Worm (Caenorhabditis elegans) whole organism, L4/young adult: ENCODE results near the gene Y39H10B.2.
"Not testable (repeated sequence)": the region's sequence is repeated elsewhere in the genome, so short reads cannot be mapped to it uniquely, and the experiment has no call there.

ENCODE experiments used
- W03F9.2 ChIP-seq: fragments of 150-350 bp; optimal IDR thresholded peaks from 2 replicates; lab custom pipeline; 2014; ENCODE audit warnings: missing biosample characterization, missing genetic modification characterization
- dao-5 ChIP-seq: sonication (generic microtip); optimal IDR thresholded peaks from 2 replicates; lab custom pipeline; 2016; ENCODE audit warnings: missing genotype, missing genetic modification characterization, moderate library complexity, missing compliant biosample characterization
- him-1 ChIP-seq: sonication (generic microtip); optimal IDR thresholded peaks from 2 replicates; lab custom pipeline; 2016; ENCODE audit warnings: missing genotype, missing genetic modification reagents, missing genetic modification characterization, missing compliant biosample characterization

Y39H10B.2 gene

DNA sequence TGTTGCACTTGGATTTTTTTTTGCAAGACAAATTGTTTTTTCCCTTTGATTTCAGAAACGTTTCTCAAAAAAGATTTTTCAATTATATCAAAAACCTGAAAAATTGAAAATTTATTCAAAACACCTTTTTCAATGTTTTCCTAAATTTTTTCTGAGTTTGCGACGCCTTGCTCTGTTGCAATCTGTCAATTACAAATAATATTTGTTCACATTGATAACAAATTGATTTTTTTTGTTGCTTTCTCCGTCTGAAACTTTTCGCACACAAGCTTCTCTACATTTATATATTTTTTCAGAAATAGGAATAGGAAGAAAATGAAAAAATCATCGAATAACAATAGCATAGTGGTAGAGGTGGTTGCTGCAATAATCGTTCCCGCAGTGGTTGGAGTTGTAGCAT, at the start of gene Y39H10B.2:
Gene Y39H10B.2, plus strand, starts transcription at position 301 of the 400 bp plus-strand sequence.
- TF ChIP-seq W03F9.2 (tag; lab: Kevin White, UChicago) (no peak), dao-5 (tag; lab: Kevin White, UChicago) (no peak), him-1 (tag; lab: Kevin White, UChicago) (no peak)

DNA sequence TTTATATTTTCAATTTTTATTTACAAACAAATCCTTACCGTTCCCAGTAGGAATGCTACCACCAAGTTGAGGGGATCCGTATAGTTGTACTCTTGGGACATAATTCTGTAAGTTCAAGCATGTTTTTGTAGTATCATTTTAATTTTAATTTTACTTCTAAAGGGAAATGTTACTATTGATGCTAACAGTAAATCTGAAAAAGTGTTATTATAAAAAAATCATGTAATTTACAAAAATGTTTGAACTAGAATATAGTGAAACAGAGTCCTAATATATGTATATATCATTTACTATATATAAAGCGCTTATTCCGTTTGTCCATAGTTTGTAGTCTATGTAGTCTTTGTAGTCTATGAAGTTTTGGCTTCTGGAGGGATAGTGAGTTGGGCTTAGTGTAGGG, 48.0 kb upstream of the Y39H10B.2 start, which contains the start of gene srx-93:
Gene srx-93, minus strand, starts transcription at position 101 of the 400 bp plus-strand sequence.
- TF ChIP-seq W03F9.2, him-1, dao-5 (tag; lab: Kevin White, UChicago): not testable (repeated sequence)

DNA sequence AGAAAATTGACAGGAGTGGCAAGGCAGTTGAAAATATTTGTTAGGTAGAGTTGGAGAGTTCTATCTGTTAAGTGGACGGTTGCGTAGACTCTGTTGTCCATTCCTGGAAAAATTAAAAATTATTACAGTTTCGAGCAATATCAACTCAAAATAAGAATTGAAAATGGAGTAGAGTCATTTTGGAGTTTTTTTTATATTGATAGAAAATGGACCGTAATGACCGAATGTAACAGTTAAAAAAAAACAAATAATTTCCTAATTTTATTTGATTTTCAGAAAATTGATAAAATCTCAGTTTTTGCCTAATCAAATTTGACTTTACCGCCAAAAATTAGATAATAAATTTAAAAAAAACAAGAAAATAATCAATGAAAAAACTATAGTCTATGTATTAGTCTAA, 41.6 kb upstream of the Y39H10B.2 start, which contains the start of gene F59B1.4:
Gene F59B1.4, minus strand, starts transcription at position 101 of the 400 bp plus-strand sequence.
- no peak for TF ChIP-seq him-1 (tag; lab: Kevin White, UChicago)
- TF ChIP-seq W03F9.2 (tag; lab: Kevin White, UChicago), result no peak
- no peak for TF ChIP-seq dao-5 (tag; lab: Kevin White, UChicago)

DNA sequence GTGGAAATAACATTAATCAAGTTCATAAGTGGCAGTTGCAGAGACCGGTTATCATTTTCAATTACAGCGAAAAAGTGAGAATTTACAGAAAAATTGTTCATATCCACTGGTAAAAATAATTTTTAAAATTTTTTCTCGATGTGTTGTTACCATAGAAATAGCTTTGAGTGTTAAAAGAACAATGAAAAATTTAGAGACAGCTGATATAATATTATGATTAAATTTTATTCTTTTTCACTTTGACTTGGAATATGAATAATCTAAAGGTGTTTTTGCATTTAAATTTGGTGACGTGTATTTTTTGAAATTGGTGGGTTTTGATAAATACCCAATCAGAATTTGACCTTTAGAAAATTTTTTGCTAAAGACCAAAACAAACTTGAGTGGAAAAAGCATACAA, 37.0 kb upstream of the Y39H10B.2 start, which contains the start of gene F59B1.6:
Gene F59B1.6, minus strand, starts transcription at position 101 of the 400 bp plus-strand sequence.
- TF ChIP-seq dao-5 (tag; lab: Kevin White, UChicago), result no peak
- TF ChIP-seq him-1 (tag; lab: Kevin White, UChicago), result no peak
- TF ChIP-seq W03F9.2 (tag; lab: Kevin White, UChicago), result no peak

ce11 chrV:3632249-3633030, 36.1 kb upstream of the Y39H10B.2 start:
- TF ChIP-seq W03F9.2 (tag; lab: Kevin White, UChicago) (no peak), dao-5 (tag; lab: Kevin White, UChicago) (no peak), him-1 (tag; lab: Kevin White, UChicago) (no peak)

- TF ChIP-seq W03F9.2 (tag; lab: Kevin White, UChicago) (no peak), dao-5 (tag; lab: Kevin White, UChicago) (no peak), him-1 (tag; lab: Kevin White, UChicago) (no peak)
Measured at ce11 chrV:3633041-3633440, 35.5 kb upstream of the Y39H10B.2 start, which contains the start of gene F59B1.2. TSS of gene F59B1.2 (plus strand) at chrV:3633341.

DNA sequence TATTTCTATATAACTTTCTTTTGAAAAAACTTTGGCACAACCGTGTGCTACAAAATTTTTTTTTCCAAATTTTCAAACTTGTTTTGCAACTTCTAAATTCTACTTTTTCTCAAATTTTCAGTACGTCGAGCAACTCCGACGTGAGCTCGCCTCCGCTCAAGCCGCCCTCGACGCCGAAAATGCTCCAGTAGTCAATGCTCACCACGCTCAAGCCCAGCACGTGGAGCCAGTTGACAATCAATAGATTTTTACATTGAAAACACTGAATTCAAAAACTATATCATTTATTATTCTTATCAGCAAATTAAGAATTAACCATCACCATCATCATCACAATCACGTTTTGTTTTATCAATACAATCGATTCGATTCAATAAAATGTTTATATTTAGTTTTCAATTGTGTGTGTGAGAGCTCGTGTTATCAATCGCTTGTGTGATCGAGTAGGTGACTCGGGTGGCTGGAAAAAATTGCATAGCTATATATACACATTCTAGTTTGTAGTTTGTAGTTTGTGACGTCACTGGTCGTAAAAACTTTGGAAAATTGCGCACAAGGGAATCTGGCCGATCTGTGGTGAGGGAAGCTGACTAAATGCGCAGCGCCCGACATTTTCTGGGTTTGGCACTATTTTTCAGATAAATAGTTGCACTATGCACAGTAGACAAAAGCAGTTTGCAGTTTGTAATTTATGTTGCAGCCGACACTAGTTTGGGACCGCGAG, 34.1 kb upstream of the Y39H10B.2 start:
- peak; percentile 10 for TF ChIP-seq dao-5 (tag; lab: Kevin White, UChicago)
- no peak for TF ChIP-seq W03F9.2 (tag; lab: Kevin White, UChicago)

DNA sequence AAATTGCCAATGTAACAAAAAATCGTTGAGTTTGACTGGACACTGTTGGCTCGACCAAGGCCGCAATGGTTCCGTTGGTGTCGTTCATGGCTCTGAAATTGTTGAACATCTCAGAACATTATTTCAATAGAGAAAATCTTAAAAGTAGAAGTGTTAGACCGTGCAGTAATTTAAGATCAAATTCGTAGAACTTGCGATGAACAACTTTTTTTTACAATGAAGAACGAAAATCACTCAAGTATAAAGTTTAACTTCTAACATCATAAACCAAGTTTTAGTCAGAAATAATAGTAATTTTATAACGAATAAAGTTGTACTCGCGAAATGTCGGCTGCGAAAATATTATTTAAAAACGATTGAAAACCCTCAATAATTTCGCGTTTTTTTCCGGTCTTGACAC, 31.5 kb upstream of the Y39H10B.2 start, which contains the start of gene srx-41:
Gene srx-41, minus strand, starts transcription at position 101 of the 400 bp plus-strand sequence.
- TF ChIP-seq W03F9.2 (tag; lab: Kevin White, UChicago) (no peak), dao-5 (tag; lab: Kevin White, UChicago) (no peak), him-1 (tag; lab: Kevin White, UChicago) (no peak)

DNA sequence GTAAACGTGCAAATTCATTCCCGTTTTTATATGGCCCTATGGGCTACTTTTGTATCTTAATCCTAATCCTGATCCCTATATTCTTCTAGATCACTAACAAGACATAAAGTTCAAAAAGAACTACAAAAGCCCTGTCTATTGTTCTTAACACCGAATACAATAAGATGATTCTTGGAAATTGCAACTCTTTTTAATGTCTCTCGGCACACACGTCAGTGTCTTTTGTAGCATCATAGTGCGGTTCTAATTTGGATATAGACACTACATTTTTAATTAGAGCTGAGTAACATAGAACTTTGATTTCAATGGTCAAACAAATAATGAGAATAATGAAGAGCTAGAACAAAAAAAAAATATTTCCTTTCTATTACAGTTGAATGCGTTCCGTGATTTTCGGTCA, 28.7 kb upstream of the Y39H10B.2 start:
- TF ChIP-seq dao-5 (tag; lab: Kevin White, UChicago) (no peak), him-1 (tag; lab: Kevin White, UChicago) (no peak), W03F9.2 (tag; lab: Kevin White, UChicago) (no peak)

ce11 chrV:3644193-3644693, 24.3 kb upstream of the Y39H10B.2 start, which contains the start of gene F59B1.8:
TSS of gene F59B1.8 (minus strand) at chrV:3644243.
- TF ChIP-seq him-1 (tag; lab: Kevin White, UChicago) (no peak), dao-5 (tag; lab: Kevin White, UChicago) (no peak), W03F9.2 (tag; lab: Kevin White, UChicago) (no peak)

DNA sequence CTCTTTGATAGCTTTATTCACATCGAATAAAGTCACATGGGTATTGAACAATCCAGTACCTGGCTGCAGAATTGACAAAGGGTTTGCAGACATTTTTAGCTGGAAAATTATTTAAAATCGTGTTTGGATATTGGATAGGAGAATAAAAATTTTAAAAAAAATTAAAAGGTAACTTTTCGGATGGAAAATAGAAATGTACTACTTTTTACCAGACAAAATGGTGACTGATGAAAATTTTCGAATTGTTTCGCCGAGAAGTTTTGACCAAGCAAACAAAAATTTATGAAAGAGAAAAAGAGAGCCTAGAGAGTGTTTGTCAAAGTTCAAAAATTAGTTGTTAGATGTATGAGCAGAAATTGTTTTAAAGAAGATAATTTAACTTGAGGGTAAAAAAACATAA, 20.7 kb upstream of the Y39H10B.2 start, which contains the start of gene F59B1.10:
Gene F59B1.10, minus strand, starts transcription at position 101 of the 400 bp plus-strand sequence.
- TF ChIP-seq dao-5 (tag; lab: Kevin White, UChicago) (no peak), him-1 (tag; lab: Kevin White, UChicago) (no peak), W03F9.2 (tag; lab: Kevin White, UChicago) (no peak)

DNA sequence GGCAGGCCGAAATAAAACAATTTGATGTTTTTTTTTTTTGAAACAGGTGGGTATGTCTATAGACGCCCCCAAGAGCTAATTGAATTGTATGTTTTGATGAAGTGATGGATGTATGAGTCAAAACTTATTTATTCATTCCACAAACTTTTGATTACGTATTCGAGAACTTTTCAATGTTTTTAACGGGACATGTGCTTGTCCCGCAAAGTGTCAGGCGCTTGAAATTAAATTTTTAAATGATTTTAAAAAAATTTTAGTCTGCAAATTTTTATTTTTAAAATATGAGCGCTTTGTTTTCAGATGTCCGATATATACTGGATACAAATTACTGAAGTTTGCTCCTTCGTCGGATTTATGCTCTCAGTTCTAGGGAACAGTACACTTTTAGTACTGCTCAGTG, 19.1 kb upstream of the Y39H10B.2 start, which contains the start of gene str-114:
Gene str-114, plus strand, starts transcription at position 301 of the 400 bp plus-strand sequence.
- TF ChIP-seq him-1 (tag; lab: Kevin White, UChicago), result no peak
- TF ChIP-seq W03F9.2 (tag; lab: Kevin White, UChicago), result no peak
- no peak for TF ChIP-seq dao-5 (tag; lab: Kevin White, UChicago)
